Fruit fly (Drosophila melanogaster): ENCODE results near the gene beta-PheRS.

Gene beta-PheRS

DNA sequence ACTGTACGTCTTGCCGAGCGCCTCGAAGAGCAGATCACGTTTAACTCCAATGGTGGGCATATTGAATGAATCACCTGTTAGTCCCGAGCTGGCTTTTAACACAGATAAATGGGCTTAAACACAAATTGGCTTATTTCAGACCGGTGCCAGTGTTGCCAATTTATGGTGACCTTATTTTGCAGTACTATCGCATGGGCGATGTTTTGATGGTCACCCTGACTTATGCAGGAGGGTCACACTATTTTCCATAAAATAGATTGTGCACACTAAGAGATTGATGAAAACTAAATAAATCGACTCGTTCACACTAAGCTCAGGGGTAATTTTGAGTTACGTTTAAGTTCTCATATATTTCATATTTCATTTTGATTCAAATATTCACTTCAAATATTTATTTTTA, at the start of gene beta-PheRS (continued):
- no peak for TF ChIP-seq tap (tag; optimal IDR thresholded peaks at IDR 0.05)
- TF ChIP-seq sd (tag; optimal IDR thresholded peaks at IDR 0.05) = no peak
- TF ChIP-seq Atf6 (GFP tag; IDR thresholded peaks at IDR 0.05) = no peak
- no peak for TF ChIP-seq btn (GFP tag; optimal IDR thresholded peaks at IDR 0.05)
- TF ChIP-seq CG2889 (GFP tag; IDR thresholded peaks at IDR 0.05) = no peak
- peak; percentile 66 for TF ChIP-seq CG13424 (tag; optimal IDR thresholded peaks at IDR 0.05)
- TF ChIP-seq pzg (GFP tag; optimal IDR thresholded peaks at IDR 0.05) = peak; percentile 99
- peak; percentile 31 for TF ChIP-seq CG4820 (GFP tag; optimal IDR thresholded peaks at IDR 0.05)
- TF ChIP-seq CTCF (GFP tag; optimal IDR thresholded peaks at IDR 0.05) = no peak
- 0 out of 3 replicates have a peak, but pooled peaks have one; percentile 14 for TF ChIP-seq CG6175 (GFP tag; IDR thresholded peaks at IDR 0.05)
- TF ChIP-seq Oaz (GFP tag; IDR thresholded peaks at IDR 0.05) = no peak
- peak; percentile 47; the same call in 1 of the 2 replicates for TF ChIP-seq CG10959 (GFP tag; IDR thresholded peaks at IDR 0.05)
- TF ChIP-seq mam (GFP tag; optimal IDR thresholded peaks at IDR 0.05) = peak; percentile 66
- peak; percentile 84 for TF ChIP-seq CG10267 (tag; optimal IDR thresholded peaks at IDR 0.05)
- peak; percentile 33 for TF ChIP-seq CG3065 (GFP tag; optimal IDR thresholded peaks at IDR 0.05)
- peak; percentile 29 for TF ChIP-seq Bdp1 (GFP tag; optimal IDR thresholded peaks at IDR 0.05)
- TF ChIP-seq ken (GFP tag; IDR thresholded peaks at IDR 0.05) = peak; percentile 41; the same call in 1 of the 3 replicates
- no peak for TF ChIP-seq jigr1 (GFP tag; IDR thresholded peaks at IDR 0.05)
- TF ChIP-seq ase (GFP tag; IDR thresholded peaks at IDR 0.05) = no peak
- TF ChIP-seq fd102C (GFP tag; optimal IDR thresholded peaks at IDR 0.05) = no peak
- TF ChIP-seq pnt (GFP tag; optimal IDR thresholded peaks at IDR 0.05) = peak; percentile 37
- TF ChIP-seq H15 (GFP tag; IDR thresholded peaks at IDR 0.05) = no peak; the same call in 2 of the 3 replicates
- TF ChIP-seq lilli (GFP tag; optimal IDR thresholded peaks at IDR 0.05) = peak; percentile 66
- TF ChIP-seq lbe (GFP tag; optimal IDR thresholded peaks at IDR 0.05) = peak; percentile 4
- no peak for TF ChIP-seq danr (GFP tag; IDR thresholded peaks at IDR 0.05)
- peak; percentile 78 for TF ChIP-seq dm (GFP tag; optimal IDR thresholded peaks at IDR 0.05)
- no peak for TF ChIP-seq ham (GFP tag; IDR thresholded peaks at IDR 0.05)
- peak; percentile 86 for TF ChIP-seq CG8388 (GFP tag; optimal IDR thresholded peaks at IDR 0.05)
- TF ChIP-seq E2f2 (GFP tag; IDR thresholded peaks at IDR 0.05) = peak; percentile 56; the same call in 1 of the 2 replicates
- TF ChIP-seq bab2 (GFP tag; optimal IDR thresholded peaks at IDR 0.05) = peak; percentile 44
- TF ChIP-seq odd (GFP tag; optimal IDR thresholded peaks at IDR 0.05) = no peak
- TF ChIP-seq CG34422 (GFP tag; IDR thresholded peaks at IDR 0.05) = peak; percentile 92
- no peak for TF ChIP-seq CG32767 (GFP tag; IDR thresholded peaks at IDR 0.05)
- TF ChIP-seq Chrac-16 (GFP tag; optimal IDR thresholded peaks at IDR 0.05) = peak; percentile 29
- no peak for TF ChIP-seq grn (GFP tag; optimal IDR thresholded peaks at IDR 0.05)
- TF ChIP-seq HLH4C (GFP tag; IDR thresholded peaks at IDR 0.05; ENCODE audit: partially characterized antibody) = peak; percentile 84
- peak; percentile 53 for TF ChIP-seq CrebB (tag; optimal IDR thresholded peaks at IDR 0.05)
- peak; percentile 92 for TF ChIP-seq bbx (GFP tag; IDR thresholded peaks at IDR 0.05; ENCODE audit: partially characterized antibody)
- peak; percentile 93 for TF ChIP-seq CG12659 (GFP tag; optimal IDR thresholded peaks at IDR 0.05)
- peak; percentile 93 for TF ChIP-seq CG9797 (GFP tag; optimal IDR thresholded peaks at IDR 0.05)
- TF ChIP-seq fd96Cb (tag; optimal IDR thresholded peaks at IDR 0.05) = peak; percentile 41
- TF ChIP-seq chn (GFP tag; optimal IDR thresholded peaks at IDR 0.05) = peak; percentile 34
- TF ChIP-seq Nf-YA (GFP tag; IDR thresholded peaks at IDR 0.05) = peak; percentile 34; the same call in 1 of the 2 replicates
- no peak for TF ChIP-seq lov (optimal IDR thresholded peaks at IDR 0.05)
- 0 out of 3 replicates have a peak, but pooled peaks have one; percentile 31 for TF ChIP-seq lov (GFP tag; IDR thresholded peaks at IDR 0.05)
- peak; percentile 86 for TF ChIP-seq CG9932 (GFP tag; IDR thresholded peaks at IDR 0.05)
- TF ChIP-seq ttk (GFP tag; IDR thresholded peaks at IDR 0.05) = peak; percentile 9; the same call in 1 of the 2 replicates
- peak; percentile 49 for TF ChIP-seq ems (GFP tag; optimal IDR thresholded peaks at IDR 0.05)
- TF ChIP-seq NfI (GFP tag; optimal IDR thresholded peaks at IDR 0.05) = peak; percentile 58
- TF ChIP-seq CG9727 (GFP tag; optimal IDR thresholded peaks at IDR 0.05) = no peak
- peak; percentile 78 for TF ChIP-seq gfzf (GFP tag; optimal IDR thresholded peaks at IDR 0.05)
- peak; percentile 79 for TF ChIP-seq ERR (GFP tag; optimal IDR thresholded peaks at IDR 0.05)
- no peak for TF ChIP-seq psq (GFP tag; optimal IDR thresholded peaks at IDR 0.05)

Data from whole organism, embryonic.